Worm (Caenorhabditis elegans): ENCODE data around the gene F02E11.7.

- no peak for TF ChIP-seq lin-15B (tag; optimal IDR thresholded peaks at IDR 0.05)
- TF ChIP-seq lin-39 (tag; optimal IDR thresholded peaks at IDR 0.05) = no peak
- no peak for TF ChIP-seq ama-1 (optimal IDR thresholded peaks at IDR 0.05)
- no peak for TF ChIP-seq nhr-76 (tag; optimal IDR thresholded peaks at IDR 0.05)
- no peak for TF ChIP-seq nhr-237 (tag; optimal IDR thresholded peaks at IDR 0.05)
Observed at ce11 chrII:3287073-3287472, 19.6 kb downstream of the F02E11.7 start, which contains the start of gene sri-63.

Measured in whole organism, L1 larva.